Worm (Caenorhabditis elegans): ENCODE data around the gene arrd-18.

ce11 chrV:3357106-3357505 lies 45.2 kb upstream of the arrd-18 start, which contains the start of gene scrm-3:
- TF ChIP-seq cog-1 (tag; optimal IDR thresholded peaks at IDR 0.05) (no peak), T22C8.4 (GFP tag; IDR thresholded peaks at IDR 0.05) (no peak), flt-1 (GFP tag; IDR thresholded peaks at IDR 0.05) (no peak), klf-2 (GFP tag; conservative IDR thresholded peaks at IDR 0.05) (no peak), ztf-23 (GFP tag; IDR thresholded peaks at IDR 0.05) (no peak), tab-1 (GFP tag; IDR thresholded peaks at IDR 0.05) (no peak), med-1 (GFP tag; optimal IDR thresholded peaks at IDR 0.05; ENCODE audit: insufficient read depth) (no peak), ztf-29 (GFP tag; IDR thresholded peaks at IDR 0.05) (no peak)

Data from whole organism, midembryonic.